Worm (Caenorhabditis elegans) whole organism, L4/young adult: ENCODE results near the gene Y54G2A.18.

ENCODE experiments used
- W03F9.2 ChIP-seq: fragments of 150-350 bp; optimal IDR thresholded peaks from 2 replicates; lab custom pipeline; 2014; ENCODE audit warnings: missing biosample characterization, missing genetic modification characterization
- dao-5 ChIP-seq: sonication (generic microtip); optimal IDR thresholded peaks from 2 replicates; lab custom pipeline; 2016; ENCODE audit warnings: missing genotype, missing genetic modification characterization, moderate library complexity, missing compliant biosample characterization

DNA sequence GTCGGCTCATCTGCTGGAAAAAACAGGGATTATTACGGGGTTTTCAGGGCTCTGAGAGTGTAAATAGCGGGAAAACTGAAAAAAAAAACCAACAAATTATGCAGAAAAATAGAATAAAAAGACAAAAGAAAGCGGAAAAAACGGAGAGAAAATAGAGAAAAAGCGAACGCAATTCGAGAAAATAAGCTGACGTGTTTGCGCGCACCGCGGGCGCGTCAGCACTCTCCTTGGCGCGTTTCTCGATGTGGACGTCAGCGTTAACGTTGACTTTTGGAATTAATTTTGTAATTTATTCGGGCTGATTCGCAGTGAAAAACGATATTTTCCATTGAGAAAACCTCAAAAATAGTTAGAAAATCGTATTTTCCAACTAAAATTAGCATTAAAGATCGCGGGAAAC, 36.1 kb upstream of the Y54G2A.18 start, which contains the start of gene manf-1:
- no peak for TF ChIP-seq dao-5
- TF ChIP-seq W03F9.2, result peak; percentile 71
